Fruit fly (Drosophila melanogaster): Measurements from ENCODE around the gene xit.
A peak's percentile ranks its signal among the peaks of the same experiment; 100 is the strongest.

The xit gene

dm6 chrX:6863289-6863938 is 42.6 kb downstream of the xit start, which contains the start of gene CG43736 (continued):
- TF ChIP-seq CG10366 (GFP tag; IDR thresholded peaks at IDR 0.05) (peak; percentile 81), mirr (GFP tag; optimal IDR thresholded peaks at IDR 0.05) (peak; percentile 82), oc (tag; optimal IDR thresholded peaks at IDR 0.05) (peak; percentile 94), CG7963 (GFP tag; IDR thresholded peaks at IDR 0.05; ENCODE audit: partially characterized antibody) (no peak), Mad (GFP tag; optimal IDR thresholded peaks at IDR 0.05) (peak; percentile 85), zf30C (GFP tag; optimal IDR thresholded peaks at IDR 0.05) (no peak), Gsc (GFP tag; IDR thresholded peaks at IDR 0.05) (no peak; the same call in 1 of the 2 replicates), Abd-B (GFP tag; optimal IDR thresholded peaks at IDR 0.05) (peak; percentile 96), tx (GFP tag; optimal IDR thresholded peaks at IDR 0.05) (peak; percentile 89), CG7839 (tag; optimal IDR thresholded peaks at IDR 0.05) (peak; percentile 98), CG17328 (GFP tag; IDR thresholded peaks at IDR 0.05) (peak; percentile 76), Sox102F (GFP tag; optimal IDR thresholded peaks at IDR 0.05) (peak; percentile 98), Fer3 (tag; optimal IDR thresholded peaks at IDR 0.05) (peak; percentile 96), CG2202 (tag; optimal IDR thresholded peaks at IDR 0.05) (peak; percentile 83), CG17829 (tag; optimal IDR thresholded peaks at IDR 0.05) (peak; percentile 97), Ssrp (tag; optimal IDR thresholded peaks at IDR 0.05) (peak; percentile 96), CG13424 (tag; optimal IDR thresholded peaks at IDR 0.05) (peak; percentile 98), org-1 (GFP tag; optimal IDR thresholded peaks at IDR 0.05) (peak; percentile 94), CG15011 (GFP tag; optimal IDR thresholded peaks at IDR 0.05) (peak; percentile 95), CG31365 (tag; optimal IDR thresholded peaks at IDR 0.05) (peak; percentile 84), CG18619 (GFP tag; optimal IDR thresholded peaks at IDR 0.05) (peak; percentile 93), hkb (optimal IDR thresholded peaks at IDR 0.05) (no peak), hkb (GFP tag; IDR thresholded peaks at IDR 0.05) (peak; percentile 87), HmgD (GFP tag; optimal IDR thresholded peaks at IDR 0.05) (peak; percentile 45), gfzf (GFP tag; optimal IDR thresholded peaks at IDR 0.05) (no peak), ranshi (GFP tag; IDR thresholded peaks at IDR 0.05) (peak; percentile 78; the same call in 1 of the 2 replicates), MTF-1 (GFP tag; optimal IDR thresholded peaks at IDR 0.05; ENCODE audit: borderline replicate concordance) (peak; percentile 90), CG8388 (GFP tag; optimal IDR thresholded peaks at IDR 0.05) (peak; percentile 95), sc (optimal IDR thresholded peaks at IDR 0.05) (no peak), sc (GFP tag; optimal IDR thresholded peaks at IDR 0.05) (peak; percentile 88), B-H1 (GFP tag; IDR thresholded peaks at IDR 0.05) (peak; percentile 76), CG12659 (GFP tag; optimal IDR thresholded peaks at IDR 0.05) (peak; percentile 97), danr (GFP tag; IDR thresholded peaks at IDR 0.05) (peak; percentile 90), CG12942 (GFP tag; optimal IDR thresholded peaks at IDR 0.05) (peak; percentile 91), CG12744 (GFP tag; optimal IDR thresholded peaks at IDR 0.05) (peak; percentile 90), CG18011 (GFP tag; optimal IDR thresholded peaks at IDR 0.05) (peak; percentile 70), nau (GFP tag; optimal IDR thresholded peaks at IDR 0.05) (peak; percentile 95), jigr1 (GFP tag; IDR thresholded peaks at IDR 0.05) (peak; percentile 75; the same call in 1 of the 3 replicates), fd96Cb (tag; optimal IDR thresholded peaks at IDR 0.05) (peak; percentile 98), lbe (GFP tag; optimal IDR thresholded peaks at IDR 0.05) (peak; percentile 78), kah (GFP tag; optimal IDR thresholded peaks at IDR 0.05) (peak; percentile 93), CG14860 (GFP tag; IDR thresholded peaks at IDR 0.05; ENCODE audit: partially characterized antibody) (no peak), CG17612 (GFP tag; IDR thresholded peaks at IDR 0.05) (peak; percentile 83), Dip2 (GFP tag; IDR thresholded peaks at IDR 0.05) (peak; percentile 41; the same call in 1 of the 2 replicates), Ada2b (GFP tag; IDR thresholded peaks at IDR 0.05) (peak; percentile 89), Elba2 (GFP tag; optimal IDR thresholded peaks at IDR 0.05) (no peak), E2f1 (GFP tag; IDR thresholded peaks at IDR 0.05) (peak; percentile 77), sisA (GFP tag; IDR thresholded peaks at IDR 0.05) (peak; percentile 90), dpn (GFP tag; optimal IDR thresholded peaks at IDR 0.05) (peak; percentile 94), CG33213 (GFP tag; optimal IDR thresholded peaks at IDR 0.05) (peak; percentile 76)
